Fruit fly (Drosophila melanogaster) whole organism, embryonic: ENCODE measurements around the gene CG5196.

Experiments
- Aef1 ChIP-seq: fragments of 200-800 bp; sonication (Bioruptor generic); IDR thresholded peaks from 3 replicates; pipeline ENCODE4 v1.3.6; 2022; ENCODE audit warnings: missing biosample characterization, missing genetic modification characterization
- Atf3 ChIP-seq: fragments of 200-800 bp; sonication (Bioruptor generic); optimal IDR thresholded peaks from 3 replicates; lab custom pipeline; 2016; ENCODE audit warnings: missing biosample characterization, missing genetic modification characterization
- B-H2 ChIP-seq: fragments of 200-800 bp; sonication (Bioruptor generic); optimal IDR thresholded peaks from 2 replicates; lab custom pipeline; 2018; ENCODE audit warnings: missing biosample characterization, mild to moderate bottlenecking, missing genetic modification characterization
- Blimp-1 ChIP-seq: fragments of 200-800 bp; sonication (Bioruptor generic); optimal IDR thresholded peaks from 3 replicates; lab custom pipeline; 2018; ENCODE audit warnings: missing biosample characterization, missing genetic modification characterization, mild to moderate bottlenecking, moderate library complexity, missing genetic modification reagents
- CG12744 ChIP-seq: fragments of 200-800 bp; sonication (Bioruptor generic); optimal IDR thresholded peaks from 2 replicates; lab custom pipeline; 2016; ENCODE audit warnings: missing biosample characterization, missing genetic modification characterization
- CG12769 ChIP-seq: fragments of 200-800 bp; sonication (Bioruptor generic); optimal IDR thresholded peaks from 2 replicates; lab custom pipeline; 2019; ENCODE audit warnings: missing biosample characterization, mild to moderate bottlenecking, missing genetic modification characterization, moderate library complexity
- CG13775 ChIP-seq: fragments of 200-800 bp; sonication (Bioruptor generic); optimal IDR thresholded peaks from 3 replicates; lab custom pipeline; 2017; ENCODE audit warnings: missing biosample characterization, mild to moderate bottlenecking, missing genetic modification characterization
- CG14667 ChIP-seq: fragments of 200-800 bp; sonication (Bioruptor generic); IDR thresholded peaks from 2 replicates; pipeline ENCODE4 v1.3.6; 2022; ENCODE audit warnings: missing biosample characterization, missing genetic modification characterization
- CG1603 ChIP-seq: fragments of 200-800 bp; sonication (Bioruptor generic); optimal IDR thresholded peaks from 2 replicates; lab custom pipeline; 2019; ENCODE audit warnings: missing biosample characterization, mild to moderate bottlenecking, missing genetic modification characterization, moderate library complexity
- CG17359 ChIP-seq: fragments of 200-800 bp; sonication (Bioruptor generic); optimal IDR thresholded peaks from 3 replicates; lab custom pipeline; 2018; ENCODE audit warnings: missing biosample characterization, mild to moderate bottlenecking, missing genetic modification characterization, moderate library complexity
- CG17385 ChIP-seq: fragments of 200-800 bp; sonication (Bioruptor generic); optimal IDR thresholded peaks from 3 replicates; lab custom pipeline; 2018; ENCODE audit warnings: missing biosample characterization, mild to moderate bottlenecking, missing genetic modification characterization
- CG17612 ChIP-seq: fragments of 200-800 bp; sonication (Bioruptor generic); IDR thresholded peaks from 2 replicates; pipeline ENCODE4 v1.3.6; 2022; ENCODE audit warnings: missing biosample characterization, missing genetic modification characterization
- CG18011 ChIP-seq: fragments of 200-800 bp; sonication (Bioruptor generic); optimal IDR thresholded peaks from 2 replicates; lab custom pipeline; 2017; ENCODE audit warnings: missing biosample characterization, missing genetic modification characterization, mild to moderate bottlenecking, moderate library complexity, missing genotype
- CG30431 ChIP-seq: fragments of 200-800 bp; sonication (Bioruptor generic); optimal IDR thresholded peaks from 2 replicates; lab custom pipeline; 2017; ENCODE audit warnings: missing biosample characterization, missing genetic modification characterization
- CG4328 ChIP-seq: fragments of 200-800 bp; sonication (Bioruptor generic); optimal IDR thresholded peaks from 3 replicates; lab custom pipeline; 2017; ENCODE audit warnings: missing biosample characterization, missing genetic modification reagents, missing genetic modification characterization
- CG6254 ChIP-seq: fragments of 200-800 bp; sonication (Bioruptor generic); optimal IDR thresholded peaks from 3 replicates; lab custom pipeline; 2017; ENCODE audit warnings: mild to moderate bottlenecking, missing biosample characterization, missing genetic modification reagents, missing genetic modification characterization
- CG6683 ChIP-seq: fragments of 200-800 bp; sonication (Bioruptor generic); optimal IDR thresholded peaks from 2 replicates; lab custom pipeline; 2017; ENCODE audit warnings: missing biosample characterization, mild to moderate bottlenecking, missing genetic modification characterization, missing genetic modification reagents
- CG6765 ChIP-seq: fragments of 200-800 bp; sonication (Bioruptor generic); optimal IDR thresholded peaks from 3 replicates; lab custom pipeline; 2017; ENCODE audit warnings: missing biosample characterization, mild to moderate bottlenecking, missing genetic modification characterization
- CG7839 ChIP-seq: fragments of 200-800 bp; sonication (Bioruptor generic); optimal IDR thresholded peaks from 3 replicates; lab custom pipeline; 2018; ENCODE audit warnings: missing biosample characterization, mild to moderate bottlenecking, missing genetic modification characterization, moderate library complexity
- CG7987 ChIP-seq: fragments of 200-800 bp; sonication (Bioruptor generic); optimal IDR thresholded peaks from 2 replicates; lab custom pipeline; 2018; ENCODE audit warnings: missing biosample characterization, mild to moderate bottlenecking, missing genetic modification characterization, moderate library complexity
- CG9437 ChIP-seq: fragments of 200-800 bp; sonication (Bioruptor generic); optimal IDR thresholded peaks from 2 replicates; lab custom pipeline; 2018; ENCODE audit warnings: missing biosample characterization, mild to moderate bottlenecking, missing genetic modification characterization
- CG9727 ChIP-seq: fragments of 200-800 bp; sonication (Bioruptor generic); optimal IDR thresholded peaks from 3 replicates; lab custom pipeline; 2017; ENCODE audit warnings: missing biosample characterization, mild to moderate bottlenecking, missing genetic modification characterization
- CoRest ChIP-seq: fragments of 200-800 bp; sonication (Bioruptor generic); optimal IDR thresholded peaks from 3 replicates; lab custom pipeline; 2018; ENCODE audit warnings: missing biosample characterization, mild to moderate bottlenecking, missing genetic modification characterization, moderate library complexity
- CrebB ChIP-seq: fragments of 200-800 bp; sonication (Bioruptor generic); optimal IDR thresholded peaks from 3 replicates; lab custom pipeline; 2018; ENCODE audit warnings: missing biosample characterization, mild to moderate bottlenecking, missing genetic modification characterization
- Deaf1 ChIP-seq: fragments of 200-800 bp; optimal IDR thresholded peaks from 3 replicates; lab custom pipeline; 2019; ENCODE audit warnings: missing biosample characterization, mild to moderate bottlenecking, missing genetic modification characterization, moderate library complexity
- Dp ChIP-seq: fragments of 200-800 bp; sonication (Bioruptor generic); optimal IDR thresholded peaks from 2 replicates; lab custom pipeline; 2018; ENCODE audit warnings: missing biosample characterization, mild to moderate bottlenecking, missing genetic modification characterization, moderate library complexity
- ERR ChIP-seq: fragments of 200-800 bp; sonication (Bioruptor generic); optimal IDR thresholded peaks from 2 replicates; lab custom pipeline; 2016; ENCODE audit warnings: missing biosample characterization, missing genetic modification characterization
- Fer1 ChIP-seq: fragments of 200-800 bp; sonication (Bioruptor generic); optimal IDR thresholded peaks from 2 replicates; lab custom pipeline; 2017; ENCODE audit warnings: missing biosample characterization, mild to moderate bottlenecking, missing genetic modification characterization
- Gug ChIP-seq: fragments of 200-800 bp; sonication (Bioruptor generic); IDR thresholded peaks from 4 replicates; pipeline ENCODE4 v1.3.6; 2022; ENCODE audit warnings: missing biosample characterization, missing genetic modification characterization
- Hr51 ChIP-seq, 2 experiments: fragments of 200-800 bp; sonication (Bioruptor generic); optimal IDR thresholded peaks; 2 replicates in 1 of 2; 3 replicates in 1 of 2; lab custom pipeline; 2016 to 2018; ENCODE audit warnings: missing biosample characterization in 2 of 2, missing genetic modification characterization in 2 of 2, mild to moderate bottlenecking in 1 of 2, moderate library complexity in 1 of 2
- Mes4 ChIP-seq: fragments of 200-800 bp; sonication (Bioruptor generic); optimal IDR thresholded peaks from 2 replicates; lab custom pipeline; 2016; ENCODE audit warnings: missing biosample characterization, missing genetic modification characterization
- Stat92E ChIP-seq, 3 experiments: fragments of >200 bp in 2 of 3; fragments of 200-800 bp in 1 of 3; sonication (Bioruptor generic) in 1 of 3; optimal IDR thresholded peaks; 2 replicates each; lab custom pipeline; 2017 to 2019; ENCODE audit warnings: missing biosample characterization in 3 of 3, missing genetic modification characterization in 3 of 3, mild to moderate bottlenecking in 1 of 3, moderate library complexity in 1 of 3
- Xrp1 ChIP-seq: fragments of 200-800 bp; sonication (Bioruptor generic); IDR thresholded peaks from 2 replicates; pipeline ENCODE4 v1.3.6; 2022; ENCODE audit warnings: missing biosample characterization, missing genetic modification characterization
- bbx ChIP-seq: fragments of 200-800 bp; sonication (Bioruptor generic); IDR thresholded peaks from 2 replicates; pipeline ENCODE4 v1.3.6; 2022; ENCODE audit warnings: missing biosample characterization, missing genetic modification characterization; ENCODE audit not compliant: partially characterized antibody
- da ChIP-seq: fragments of 200-800 bp; sonication (Bioruptor generic); optimal IDR thresholded peaks from 2 replicates; lab custom pipeline; 2016; ENCODE audit warnings: missing biosample characterization, missing genetic modification characterization
- dysf ChIP-seq: fragments of 200-800 bp; sonication (Bioruptor generic); IDR thresholded peaks from 3 replicates; pipeline ENCODE4 v1.3.6; 2022; ENCODE audit warnings: missing biosample characterization, missing genetic modification characterization
- ewg ChIP-seq: fragments of 200-800 bp; sonication (Bioruptor generic); optimal IDR thresholded peaks from 3 replicates; lab custom pipeline; 2017; ENCODE audit warnings: mild to moderate bottlenecking, missing biosample characterization, missing genetic modification reagents, missing genetic modification characterization
- fu2 ChIP-seq: fragments of 200-800 bp; sonication (Bioruptor generic); optimal IDR thresholded peaks from 2 replicates; lab custom pipeline; 2016; ENCODE audit warnings: missing biosample characterization, missing genetic modification characterization
- gcm2 ChIP-seq: fragments of 200-800 bp; sonication (Bioruptor generic); optimal IDR thresholded peaks from 2 replicates; lab custom pipeline; 2016; ENCODE audit warnings: missing biosample characterization, missing genetic modification characterization
- gro ChIP-seq: fragments of 200-800 bp; sonication (Bioruptor generic); optimal IDR thresholded peaks from 2 replicates; lab custom pipeline; 2016; ENCODE audit warnings: missing biosample characterization, missing genetic modification characterization
- jing ChIP-seq: fragments of 200-800 bp; sonication (Bioruptor generic); optimal IDR thresholded peaks from 2 replicates; lab custom pipeline; 2018; ENCODE audit warnings: missing biosample characterization, mild to moderate bottlenecking, missing genetic modification characterization
- klu ChIP-seq: fragments of 200-800 bp; sonication (Bioruptor generic); IDR thresholded peaks from 2 replicates; pipeline ENCODE4 v1.3.6; 2022; ENCODE audit warnings: missing biosample characterization, missing genetic modification characterization
- luna ChIP-seq: fragments of 200-800 bp; sonication (Bioruptor generic); optimal IDR thresholded peaks from 2 replicates; lab custom pipeline; 2016; ENCODE audit warnings: missing biosample characterization, missing genetic modification characterization
- peb ChIP-seq: fragments of 200-800 bp; sonication (Bioruptor generic); IDR thresholded peaks from 2 replicates; pipeline ENCODE4 v1.3.6; 2022; ENCODE audit warnings: missing biosample characterization, missing genetic modification characterization
- pita ChIP-seq: fragments of 200-800 bp; sonication (Bioruptor generic); optimal IDR thresholded peaks from 2 replicates; lab custom pipeline; 2017; ENCODE audit warnings: missing biosample characterization, mild to moderate bottlenecking, missing genetic modification characterization
- pzg ChIP-seq: fragments of 200-800 bp; sonication (Bioruptor generic); optimal IDR thresholded peaks from 3 replicates; lab custom pipeline; 2018; ENCODE audit warnings: missing biosample characterization, mild to moderate bottlenecking, missing genetic modification characterization, moderate library complexity
- repo ChIP-seq: fragments of 200-800 bp; sonication (Bioruptor generic); optimal IDR thresholded peaks from 2 replicates; lab custom pipeline; 2016; ENCODE audit warnings: missing biosample characterization, missing genetic modification characterization
- seq ChIP-seq: fragments of 200-800 bp; sonication (Bioruptor generic); IDR thresholded peaks from 2 replicates; pipeline ENCODE4 v1.3.6; 2022; ENCODE audit warnings: missing biosample characterization, missing genetic modification characterization
- sna ChIP-seq: fragments of 200-800 bp; sonication (Bioruptor generic); IDR thresholded peaks from 2 replicates; pipeline ENCODE4 v1.3.6; 2022; ENCODE audit warnings: missing biosample characterization, missing genetic modification characterization; ENCODE audit not compliant: partially characterized antibody

CG5196 gene

dm6 chr3R:12369135-12369792 is 38.9 kb upstream of the CG5196 start, which contains the start of gene GstD1 (continued):
- TF ChIP-seq CG7987 (GFP tag; lab: Kevin White, UChicago) (no peak), CG9727 (GFP tag; lab: Kevin White, UChicago) (peak; percentile 24), ewg (GFP tag; lab: Kevin White, UChicago) (peak; percentile 21), Aef1 (peak; percentile 71; the same call in 2 of the 3 replicates), luna (GFP tag; lab: Kevin White, UChicago) (peak; percentile 26), Gug (GFP tag; lab: Robert Waterston, UW) (no peak), Deaf1 (tag; lab: Kevin White, UChicago) (peak; percentile 20), peb (GFP tag; lab: Robert Waterston, UW) (no peak), CG17612 (no peak), jing (GFP tag; lab: Kevin White, UChicago) (no peak), seq (GFP tag; lab: Robert Waterston, UW) (no peak), CG9437 (peak; percentile 35), fu2 (GFP tag; lab: Kevin White, UChicago) (peak; percentile 26), CG1603 (tag; lab: Kevin White, UChicago) (peak; percentile 6), CG4328 (GFP tag; lab: Kevin White, UChicago) (no peak), CG30431 (no peak), da (no peak), CG14667 (no peak), CG6683 (GFP tag; lab: Kevin White, UChicago) (no peak), Stat92E (GFP tag; optimal IDR thresholded peaks at IDR 0.05; lab: Kevin White, UChicago) (peak in 1 of 3 experiments; percentile 21), Xrp1 (GFP tag; lab: Robert Waterston, UW) (0 out of 2 replicates have a peak, but pooled peaks have one; percentile 35), CrebB (tag; lab: Kevin White, UChicago) (no peak), Atf3 (GFP tag; lab: Kevin White, UChicago) (no peak), Dp (GFP tag; lab: Kevin White, UChicago) (no peak), B-H2 (GFP tag; lab: Kevin White, UChicago) (peak; percentile 79), bbx (0 out of 2 replicates have a peak, but pooled peaks have one; percentile 28), pita (GFP tag; lab: Kevin White, UChicago) (no peak), CG13775 (GFP tag; lab: Kevin White, UChicago) (peak; percentile 9), klu (GFP tag; lab: Robert Waterston, UW) (no peak), Blimp-1 (GFP tag; lab: Kevin White, UChicago) (peak; percentile 23), CG17359 (tag; lab: Kevin White, UChicago) (peak; percentile 8), CG12744 (GFP tag; lab: Kevin White, UChicago) (no peak), CG6765 (peak; percentile 37), gcm2 (GFP tag; lab: Kevin White, UChicago) (no peak), CG17385 (no peak), pzg (no peak), CG6254 (GFP tag; lab: Kevin White, UChicago) (no peak), CG7839 (tag; lab: Kevin White, UChicago) (peak; percentile 55), ERR (GFP tag; lab: Kevin White, UChicago) (peak; percentile 66), Hr51 (GFP tag; optimal IDR thresholded peaks at IDR 0.05; lab: Kevin White, UChicago) (peak in 1 of 2 experiments; percentile 41), repo (GFP tag; lab: Kevin White, UChicago) (peak; percentile 33), sna (0 out of 2 replicates have a peak, but pooled peaks have one; percentile 38), CG18011 (GFP tag; lab: Kevin White, UChicago) (peak; percentile 24), Mes4 (GFP tag; lab: Kevin White, UChicago) (no peak), Fer1 (GFP tag; lab: Kevin White, UChicago) (peak; percentile 38), gro (peak; percentile 8), dysf (GFP tag; lab: Robert Waterston, UW) (peak; percentile 59), CoRest (tag; lab: Kevin White, UChicago) (peak; percentile 26), CG12769 (tag; lab: Kevin White, UChicago) (peak; percentile 55)
